Fruit fly (Drosophila melanogaster): ENCODE data around the gene CG17834.

Gene CG17834

dm6 chr2L:8521724-8522309 lies 7.1 kb upstream of the CG17834 start, which contains the start of gene Acer:
Acer (plus strand) TSS chr2L:8521933.
- TF ChIP-seq psq (optimal IDR thresholded peaks at IDR 0.05), result no peak
- TF ChIP-seq Dll (optimal IDR thresholded peaks at IDR 0.05), result no peak
- no peak for TF ChIP-seq EcR (GFP tag; optimal IDR thresholded peaks at IDR 0.05)
- TF ChIP-seq usp (GFP tag; optimal IDR thresholded peaks at IDR 0.05), result no peak
- no peak for TF ChIP-seq CG8478 (optimal IDR thresholded peaks at IDR 0.05)
- TF ChIP-seq pan (optimal IDR thresholded peaks at IDR 0.05), result no peak

dm6 chr2L:8522781-8523180 lies 6.2 kb upstream of the CG17834 start:
- no peak for TF ChIP-seq CG8478 (optimal IDR thresholded peaks at IDR 0.05)
- TF ChIP-seq usp (GFP tag; optimal IDR thresholded peaks at IDR 0.05), result no peak
- TF ChIP-seq pan (optimal IDR thresholded peaks at IDR 0.05), result no peak
- no peak for TF ChIP-seq psq (optimal IDR thresholded peaks at IDR 0.05)
- no peak for TF ChIP-seq Dll (optimal IDR thresholded peaks at IDR 0.05)
- no peak for TF ChIP-seq EcR (GFP tag; optimal IDR thresholded peaks at IDR 0.05)

DNA sequence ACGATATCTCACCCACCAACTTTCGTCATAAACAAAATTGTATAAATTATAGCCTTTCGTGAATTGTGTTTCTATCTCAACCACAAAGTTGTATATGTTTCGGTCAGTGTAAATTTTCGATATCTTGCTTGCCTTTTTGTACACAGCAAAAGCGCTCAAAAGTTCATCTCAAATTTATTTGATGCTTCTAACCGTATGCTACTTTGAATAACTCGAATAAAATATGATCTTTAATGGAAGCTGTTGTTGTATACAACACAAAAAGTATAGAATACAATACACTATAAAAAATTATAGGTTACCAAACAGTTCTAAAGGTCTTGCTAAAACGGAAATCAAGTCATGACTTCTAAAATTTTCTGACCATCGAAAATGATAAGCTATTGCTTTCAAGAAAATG lies 3.9 kb upstream of the CG17834 start:
- TF ChIP-seq usp (GFP tag; optimal IDR thresholded peaks at IDR 0.05) (no peak), EcR (GFP tag; optimal IDR thresholded peaks at IDR 0.05) (no peak), Dll (optimal IDR thresholded peaks at IDR 0.05) (no peak), CG8478 (optimal IDR thresholded peaks at IDR 0.05) (no peak), pan (optimal IDR thresholded peaks at IDR 0.05) (no peak), psq (optimal IDR thresholded peaks at IDR 0.05) (no peak)

DNA sequence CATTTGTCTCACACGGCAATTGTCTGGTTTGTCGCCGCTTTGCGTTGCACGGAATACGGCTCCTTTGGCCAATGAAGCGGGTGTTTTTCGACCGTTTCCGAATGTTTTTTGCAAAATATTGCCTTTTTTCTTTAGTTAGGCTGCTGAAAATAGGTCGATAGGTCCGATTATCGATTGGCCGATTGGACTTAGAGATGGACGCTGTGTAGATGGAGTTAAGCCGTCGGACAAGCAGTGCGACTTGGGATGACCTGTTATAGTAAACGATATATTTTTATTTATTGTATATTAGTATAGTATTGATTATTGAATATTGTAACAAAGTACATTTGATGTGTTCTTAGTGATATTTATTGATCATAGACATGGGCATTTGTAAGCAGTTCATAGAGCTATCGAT lies 623 bp upstream of the CG17834 start, which contains the start of the genes lmgA and lmgB:
lmgA (minus strand) TSS at position 301 of the 400 bp plus-strand sequence.
lmgB (minus strand) TSS at position 301 of the 400 bp plus-strand sequence.
- TF ChIP-seq usp (GFP tag; optimal IDR thresholded peaks at IDR 0.05) (no peak), pan (optimal IDR thresholded peaks at IDR 0.05) (no peak), CG8478 (optimal IDR thresholded peaks at IDR 0.05) (no peak), Dll (optimal IDR thresholded peaks at IDR 0.05) (no peak), EcR (GFP tag; optimal IDR thresholded peaks at IDR 0.05) (no peak), psq (optimal IDR thresholded peaks at IDR 0.05) (no peak)

DNA sequence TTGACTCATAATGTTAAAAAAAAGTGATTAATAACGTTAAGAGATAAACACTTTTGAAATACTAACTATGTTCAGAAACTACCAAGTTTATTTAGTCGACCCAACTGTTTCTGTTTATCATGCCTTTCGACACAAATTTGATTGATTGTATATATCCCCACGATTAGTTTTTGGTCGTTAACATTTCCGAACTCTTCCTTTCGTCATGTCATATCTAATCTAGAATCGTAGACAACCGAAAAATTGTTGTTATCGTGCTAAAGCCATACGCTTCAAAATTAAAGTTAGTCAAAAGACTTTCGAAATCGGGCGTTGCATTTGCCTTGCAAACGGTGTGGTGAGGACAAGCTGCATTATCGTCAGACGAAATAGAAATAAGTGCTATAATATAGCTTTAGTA lies 1.2 kb downstream of the CG17834 start:
- TF ChIP-seq psq (optimal IDR thresholded peaks at IDR 0.05) (no peak), EcR (GFP tag; optimal IDR thresholded peaks at IDR 0.05) (no peak), usp (GFP tag; optimal IDR thresholded peaks at IDR 0.05) (no peak)

DNA sequence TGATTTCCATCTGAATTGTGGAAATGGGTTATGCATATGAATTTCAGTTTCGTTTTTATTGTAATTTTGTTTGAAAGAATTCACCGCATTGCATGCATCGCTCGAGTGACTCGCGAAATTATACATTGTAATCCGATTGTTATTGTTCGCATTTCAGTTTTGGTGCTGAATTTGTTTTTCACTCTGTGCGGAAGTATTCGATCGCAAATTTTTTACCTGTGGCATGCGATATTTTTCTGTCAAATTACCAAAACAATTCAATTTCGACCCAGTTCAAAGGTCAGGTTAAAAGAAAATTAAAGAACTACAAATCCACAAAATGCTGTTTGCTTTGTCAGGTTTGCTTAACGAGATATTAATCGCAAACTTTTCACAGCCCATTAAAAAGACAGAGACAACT lies 3.8 kb downstream of the CG17834 start:
- no peak for TF ChIP-seq EcR (GFP tag; optimal IDR thresholded peaks at IDR 0.05)
- no peak for TF ChIP-seq Dll (optimal IDR thresholded peaks at IDR 0.05)
- TF ChIP-seq pan (optimal IDR thresholded peaks at IDR 0.05), result no peak
- TF ChIP-seq usp (GFP tag; optimal IDR thresholded peaks at IDR 0.05), result no peak
- no peak for TF ChIP-seq psq (optimal IDR thresholded peaks at IDR 0.05)

DNA sequence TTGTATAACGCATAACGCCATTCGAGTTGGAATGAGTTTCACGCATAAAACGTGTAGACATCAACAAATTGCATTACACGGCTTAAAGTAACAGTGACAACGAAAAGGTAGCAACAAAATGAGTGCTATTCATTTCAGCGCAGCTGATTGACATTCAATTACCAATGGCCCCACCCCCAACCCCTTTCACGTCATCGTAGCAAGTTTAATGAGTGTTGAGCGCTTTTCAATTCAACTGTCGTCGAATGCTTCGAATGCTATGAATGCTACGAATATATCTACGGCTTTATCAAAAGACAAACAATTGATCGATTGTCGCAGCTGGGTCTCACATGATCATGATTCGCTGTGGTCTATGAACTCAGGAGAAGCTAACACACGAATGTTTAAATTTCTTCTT lies 4.7 kb downstream of the CG17834 start:
- TF ChIP-seq psq (optimal IDR thresholded peaks at IDR 0.05) (no peak), pan (optimal IDR thresholded peaks at IDR 0.05) (no peak), CG8478 (optimal IDR thresholded peaks at IDR 0.05) (no peak), EcR (GFP tag; optimal IDR thresholded peaks at IDR 0.05) (no peak), Dll (optimal IDR thresholded peaks at IDR 0.05) (no peak), usp (GFP tag; optimal IDR thresholded peaks at IDR 0.05) (no peak)

dm6 chr2L:8534118-8534514 lies 5.2 kb downstream of the CG17834 start:
- TF ChIP-seq EcR (GFP tag; optimal IDR thresholded peaks at IDR 0.05) (no peak), psq (optimal IDR thresholded peaks at IDR 0.05) (no peak), CG8478 (optimal IDR thresholded peaks at IDR 0.05) (no peak), pan (optimal IDR thresholded peaks at IDR 0.05) (no peak), Dll (optimal IDR thresholded peaks at IDR 0.05) (no peak), usp (GFP tag; optimal IDR thresholded peaks at IDR 0.05) (no peak)

dm6 chr2L:8534515-8535295 lies 5.8 kb downstream of the CG17834 start:
- TF ChIP-seq EcR (GFP tag; optimal IDR thresholded peaks at IDR 0.05), result peak in 1 of 2 experiments; percentile 65
- no peak for TF ChIP-seq psq (optimal IDR thresholded peaks at IDR 0.05)

dm6 chr2L:8535394-8536176 lies 6.6 kb downstream of the CG17834 start:
- TF ChIP-seq CG8478 (optimal IDR thresholded peaks at IDR 0.05) (no peak), EcR (GFP tag; optimal IDR thresholded peaks at IDR 0.05) (no peak), usp (GFP tag; optimal IDR thresholded peaks at IDR 0.05) (no peak), pan (optimal IDR thresholded peaks at IDR 0.05) (no peak), psq (optimal IDR thresholded peaks at IDR 0.05) (no peak), Dll (optimal IDR thresholded peaks at IDR 0.05) (no peak)

DNA sequence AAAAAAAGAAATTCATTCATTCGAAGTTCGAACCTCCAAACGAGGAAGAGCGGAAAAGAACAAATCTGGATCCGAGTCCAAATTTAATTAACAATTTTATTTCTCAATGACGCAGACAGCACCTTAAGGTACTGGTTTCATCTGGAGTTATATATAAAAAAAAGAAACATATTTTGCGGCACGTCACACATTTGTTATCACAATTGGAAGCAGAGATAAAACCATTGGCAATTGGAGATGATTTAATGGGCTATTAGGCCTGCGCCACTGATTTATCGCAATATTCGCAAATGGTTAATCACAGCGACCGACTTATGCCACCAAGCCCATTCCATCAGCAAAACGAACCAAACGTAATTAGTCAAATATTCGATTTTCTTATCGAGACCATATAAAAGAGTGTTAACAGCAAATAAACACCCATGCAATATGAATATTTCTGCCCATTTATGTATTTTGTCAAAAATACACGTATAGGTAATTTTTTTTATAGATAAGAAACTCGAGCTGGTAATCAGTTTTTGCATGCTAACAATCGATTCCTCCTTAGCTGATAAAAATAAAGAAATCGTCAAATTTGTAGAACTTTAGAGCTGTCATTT lies 9.6 kb downstream of the CG17834 start:
- no peak for TF ChIP-seq CG8478 (optimal IDR thresholded peaks at IDR 0.05)
- TF ChIP-seq psq (optimal IDR thresholded peaks at IDR 0.05), result no peak
- TF ChIP-seq usp (GFP tag; optimal IDR thresholded peaks at IDR 0.05), result no peak
- no peak for TF ChIP-seq Dll (optimal IDR thresholded peaks at IDR 0.05)

Measured in whole organism.